Worm (Caenorhabditis elegans) whole organism, L3 larva: ENCODE measurements around the gene srx-118.

Source experiments
- ZK546.5 ChIP-seq: sonication (generic microtip); optimal IDR thresholded peaks from 2 replicates; lab custom pipeline; 2017; ENCODE audit warnings: missing biosample characterization, missing genetic modification characterization
- ama-1 ChIP-seq: fragments of 150-350 bp; optimal IDR thresholded peaks from 2 replicates; lab custom pipeline; 2018
- ceh-9 ChIP-seq: sonication (generic microtip); optimal IDR thresholded peaks from 2 replicates; lab custom pipeline; 2018; ENCODE audit warnings: missing biosample characterization, missing genetic modification characterization
- elt-2 ChIP-seq: sonication (generic microtip); optimal IDR thresholded peaks from 2 replicates; lab custom pipeline; 2016; ENCODE audit warnings: missing genetic modification reagents, mild to moderate bottlenecking, missing genetic modification characterization, missing compliant biosample characterization
- elt-3 ChIP-seq, 3 experiments: fragments of 150-350 bp in 1 of 3; sonication (generic microtip) in 2 of 3; optimal IDR thresholded peaks; 2 replicates in 2 of 3; 4 replicates in 1 of 3; lab custom pipeline; 2014 to 2017; ENCODE audit warnings: missing biosample characterization in 3 of 3, missing genetic modification characterization in 3 of 3
- mdl-1 ChIP-seq: fragments of 150-350 bp; optimal IDR thresholded peaks from 2 replicates; lab custom pipeline; 2014; ENCODE audit warnings: missing biosample characterization, missing genetic modification characterization
- nfya-1 ChIP-seq: sonication (generic microtip); optimal IDR thresholded peaks from 2 replicates; lab custom pipeline; 2017; ENCODE audit warnings: missing genetic modification characterization, mild to moderate bottlenecking, missing compliant biosample characterization, antibody characterized with exemption, moderate library complexity; ENCODE audit not compliant: insufficient read depth
- nhr-11 ChIP-seq: fragments of 150-350 bp; optimal IDR thresholded peaks from 2 replicates; lab custom pipeline; 2014; ENCODE audit warnings: missing biosample characterization, missing genetic modification characterization
- snpc-4 ChIP-seq: fragments of 150-350 bp; optimal IDR thresholded peaks from 2 replicates; lab custom pipeline; 2014; ENCODE audit warnings: missing biosample characterization, missing genetic modification characterization
- tbx-2 ChIP-seq: sonication (generic microtip); optimal IDR thresholded peaks from 2 replicates; lab custom pipeline; 2016; ENCODE audit warnings: mild to moderate bottlenecking, missing genetic modification characterization, missing compliant biosample characterization
- unc-62 ChIP-seq: fragments of 150-350 bp; sonication (generic microtip); optimal IDR thresholded peaks from 4 replicates; lab custom pipeline; 2014; ENCODE audit warnings: missing biosample characterization, missing genetic modification reagents, missing genetic modification characterization

- TF ChIP-seq tbx-2 (tag; lab: Kevin White, UChicago): no peak
- TF ChIP-seq mdl-1: no peak
- TF ChIP-seq ama-1 (lab: Kevin White, UChicago): no peak
- TF ChIP-seq elt-2 (tag; lab: Kevin White, UChicago): peak; percentile 12
- no peak for TF ChIP-seq nfya-1 (tag; lab: Kevin White, UChicago)
- no peak for TF ChIP-seq elt-3 (tag; optimal IDR thresholded peaks at IDR 0.05; lab: Kevin White, UChicago)
- no peak for TF ChIP-seq snpc-4 (tag; lab: Kevin White, UChicago)
- TF ChIP-seq ZK546.5 (tag; lab: Kevin White, UChicago): no peak
- no peak for TF ChIP-seq ceh-9 (tag; lab: Kevin White, UChicago)
- TF ChIP-seq nhr-11 (tag; lab: Kevin White, UChicago): no peak
- no peak for TF ChIP-seq unc-62 (GFP tag; lab: Kevin White, UChicago)
These were observed 7.6 kb upstream of the srx-118 start for ce11 chrII:12518008-12518407.
